Fruit fly (Drosophila melanogaster) whole organism, embryonic: ENCODE data around the gene Tim8.

Source experiments
- C15 ChIP-seq: fragments of 200-800 bp; sonication (Bioruptor generic); IDR thresholded peaks from 3 replicates; pipeline ENCODE4 v1.3.6; 2022; ENCODE audit warnings: missing biosample characterization, missing genetic modification characterization
- CG10267 ChIP-seq: fragments of 200-800 bp; sonication (Bioruptor generic); optimal IDR thresholded peaks from 2 replicates; lab custom pipeline; 2018; ENCODE audit warnings: missing biosample characterization, mild to moderate bottlenecking, missing genetic modification characterization, moderate library complexity
- CG10431 ChIP-seq: fragments of 200-800 bp; sonication (Bioruptor generic); optimal IDR thresholded peaks from 3 replicates; lab custom pipeline; 2018; ENCODE audit warnings: missing biosample characterization, mild to moderate bottlenecking, missing genetic modification characterization
- CG10979 ChIP-seq: fragments of 200-800 bp; sonication (Bioruptor generic); optimal IDR thresholded peaks from 2 replicates; lab custom pipeline; 2018; ENCODE audit warnings: missing biosample characterization, mild to moderate bottlenecking, missing genetic modification characterization, moderate library complexity
- CG11560 ChIP-seq: fragments of 200-800 bp; sonication (Bioruptor generic); IDR thresholded peaks from 3 replicates; pipeline ENCODE4 v1.3.6; 2022; ENCODE audit warnings: missing biosample characterization, missing genetic modification characterization
- CG1233 ChIP-seq: fragments of 200-800 bp; sonication (Bioruptor generic); optimal IDR thresholded peaks from 4 replicates; lab custom pipeline; 2018; ENCODE audit warnings: missing biosample characterization, mild to moderate bottlenecking, missing genetic modification characterization
- CG14441 ChIP-seq: fragments of 200-800 bp; sonication (Bioruptor generic); IDR thresholded peaks from 2 replicates; pipeline ENCODE4 v1.3.6; 2022; ENCODE audit warnings: missing biosample characterization, missing genetic modification characterization
- CG1603 ChIP-seq: fragments of 200-800 bp; sonication (Bioruptor generic); optimal IDR thresholded peaks from 2 replicates; lab custom pipeline; 2019; ENCODE audit warnings: missing biosample characterization, mild to moderate bottlenecking, missing genetic modification characterization, moderate library complexity
- CG31441 ChIP-seq: fragments of 200-800 bp; sonication (Bioruptor generic); IDR thresholded peaks from 2 replicates; pipeline ENCODE4 v1.3.6; 2022; ENCODE audit warnings: missing biosample characterization, missing genetic modification characterization
- CG3163 ChIP-seq: fragments of 200-800 bp; sonication (Bioruptor generic); optimal IDR thresholded peaks from 3 replicates; lab custom pipeline; 2016; ENCODE audit warnings: missing biosample characterization, missing genetic modification characterization
- CG33213 ChIP-seq: fragments of 200-800 bp; sonication (Bioruptor generic); optimal IDR thresholded peaks from 3 replicates; lab custom pipeline; 2016; ENCODE audit warnings: missing biosample characterization, missing genetic modification characterization
- CG34422 ChIP-seq: fragments of 200-800 bp; sonication (Bioruptor generic); IDR thresholded peaks from 3 replicates; pipeline ENCODE4 v1.3.6; 2022; ENCODE audit warnings: missing biosample characterization, missing genetic modification characterization
- CG3847 ChIP-seq: fragments of 200-800 bp; sonication (Bioruptor generic); IDR thresholded peaks from 2 replicates; pipeline ENCODE4 v1.3.6; 2022; ENCODE audit warnings: missing biosample characterization, missing genetic modification characterization
- CG6272 ChIP-seq: fragments of 200-800 bp; sonication (Bioruptor generic); IDR thresholded peaks from 2 replicates; pipeline ENCODE4 v1.3.6; 2022; ENCODE audit warnings: missing biosample characterization, missing genetic modification characterization
- CG7556 ChIP-seq: fragments of 200-800 bp; sonication (Bioruptor generic); optimal IDR thresholded peaks from 2 replicates; lab custom pipeline; 2017; ENCODE audit warnings: missing biosample characterization, mild to moderate bottlenecking, missing genetic modification characterization
- CHES-1-like ChIP-seq: fragments of 200-800 bp; sonication (Bioruptor generic); optimal IDR thresholded peaks from 2 replicates; lab custom pipeline; 2016; ENCODE audit warnings: missing biosample characterization, missing genetic modification characterization
- Chrac-16 ChIP-seq: fragments of 200-800 bp; sonication (Bioruptor generic); optimal IDR thresholded peaks from 3 replicates; lab custom pipeline; 2016; ENCODE audit warnings: missing biosample characterization, missing genetic modification characterization
- Drgx ChIP-seq: fragments of 200-800 bp; sonication (Bioruptor generic); IDR thresholded peaks from 2 replicates; pipeline ENCODE4 v1.3.6; 2022; ENCODE audit warnings: missing biosample characterization, missing genetic modification characterization
- Gug ChIP-seq: fragments of 200-800 bp; sonication (Bioruptor generic); IDR thresholded peaks from 4 replicates; pipeline ENCODE4 v1.3.6; 2022; ENCODE audit warnings: missing biosample characterization, missing genetic modification characterization
- HLHmδ ChIP-seq: fragments of 200-800 bp; sonication (Bioruptor generic); optimal IDR thresholded peaks from 2 replicates; lab custom pipeline; 2018; ENCODE audit warnings: missing biosample characterization, mild to moderate bottlenecking, missing genetic modification characterization, moderate library complexity
- Pdp1 ChIP-seq, 2 experiments: fragments of 200-800 bp; sonication (Bioruptor generic); optimal IDR thresholded peaks; 3 replicates each; lab custom pipeline; 2016; ENCODE audit warnings: missing biosample characterization in 2 of 2, missing genetic modification characterization in 2 of 2, mild to moderate bottlenecking in 1 of 2, moderate library complexity in 1 of 2
- Poxn ChIP-seq: fragments of 200-800 bp; sonication (Bioruptor generic); IDR thresholded peaks from 2 replicates; pipeline ENCODE4 v1.3.6; 2022; ENCODE audit warnings: missing biosample characterization, missing genetic modification characterization
- Ptx1 ChIP-seq: fragments of 200-800 bp; sonication (Bioruptor generic); IDR thresholded peaks from 2 replicates; pipeline ENCODE4 v1.3.6; 2022; ENCODE audit warnings: missing biosample characterization, missing genetic modification characterization
- Sry-β ChIP-seq: fragments of 200-800 bp; sonication (Bioruptor generic); optimal IDR thresholded peaks from 2 replicates; lab custom pipeline; 2018; ENCODE audit warnings: missing biosample characterization, mild to moderate bottlenecking, missing genetic modification characterization, moderate library complexity
- Ssrp ChIP-seq: fragments of 200-800 bp; sonication (Bioruptor generic); optimal IDR thresholded peaks from 2 replicates; lab custom pipeline; 2018; ENCODE audit warnings: missing biosample characterization, mild to moderate bottlenecking, missing genetic modification characterization, moderate library complexity
- YL-1 ChIP-seq: fragments of 200-800 bp; sonication (Bioruptor generic); optimal IDR thresholded peaks from 3 replicates; lab custom pipeline; 2017; ENCODE audit warnings: missing biosample characterization, mild to moderate bottlenecking, missing genetic modification characterization
- ab ChIP-seq: fragments of 200-800 bp; sonication (Bioruptor generic); optimal IDR thresholded peaks from 2 replicates; lab custom pipeline; 2016; ENCODE audit warnings: missing biosample characterization, missing genetic modification characterization
- bcd ChIP-seq: fragments of 200-800 bp; sonication (Bioruptor generic); optimal IDR thresholded peaks from 2 replicates; lab custom pipeline; 2017; ENCODE audit warnings: missing biosample characterization, mild to moderate bottlenecking, missing genetic modification characterization
- btn ChIP-seq: fragments of 200-800 bp; sonication (Bioruptor generic); optimal IDR thresholded peaks from 2 replicates; lab custom pipeline; 2016; ENCODE audit warnings: missing biosample characterization, missing genetic modification characterization
- cad ChIP-seq: fragments of >200 bp; optimal IDR thresholded peaks from 2 replicates; lab custom pipeline; 2017; ENCODE audit warnings: missing biosample characterization, missing genetic modification characterization
- dm ChIP-seq: fragments of 200-800 bp; sonication (Bioruptor generic); optimal IDR thresholded peaks from 3 replicates; lab custom pipeline; 2016; ENCODE audit warnings: missing biosample characterization, missing genetic modification characterization
- emc ChIP-seq: fragments of 200-800 bp; sonication (Bioruptor generic); optimal IDR thresholded peaks from 2 replicates; lab custom pipeline; 2016; ENCODE audit warnings: missing biosample characterization, missing genetic modification characterization
- kay ChIP-seq: fragments of 200-800 bp; sonication (Bioruptor generic); optimal IDR thresholded peaks from 2 replicates; lab custom pipeline; 2016; ENCODE audit warnings: missing biosample characterization, missing genetic modification characterization
- lilli ChIP-seq: fragments of 200-800 bp; sonication (Bioruptor generic); optimal IDR thresholded peaks from 3 replicates; lab custom pipeline; 2016; ENCODE audit warnings: missing biosample characterization, missing genetic modification characterization
- pb ChIP-seq: fragments of 200-800 bp; sonication (Bioruptor generic); optimal IDR thresholded peaks from 3 replicates; lab custom pipeline; 2016; ENCODE audit warnings: missing biosample characterization, missing genetic modification characterization
- sens ChIP-seq: fragments of 200-800 bp; sonication (Bioruptor generic); peaks from one replicate; lab custom pipeline; 2016; ENCODE audit warnings: missing biosample characterization, missing genetic modification characterization
- sug ChIP-seq: fragments of 200-800 bp; optimal IDR thresholded peaks from 2 replicates; lab custom pipeline; 2019; ENCODE audit warnings: missing biosample characterization, mild to moderate bottlenecking, missing genetic modification characterization, moderate library complexity
- tll ChIP-seq, 2 experiments: fragments of 200-800 bp in 1 of 2; fragments of >200 bp in 1 of 2; sonication (Bioruptor generic) in 1 of 2; optimal IDR thresholded peaks; 2 replicates each; lab custom pipeline; 2017 to 2019; ENCODE audit warnings: missing biosample characterization in 2 of 2, missing genetic modification characterization in 2 of 2, mild to moderate bottlenecking in 1 of 2, moderate library complexity in 1 of 2
- zen2 ChIP-seq: fragments of 200-800 bp; sonication (Bioruptor generic); IDR thresholded peaks from 3 replicates; pipeline ENCODE4 v1.3.6; 2022; ENCODE audit warnings: missing biosample characterization, missing genetic modification characterization; ENCODE audit not compliant: partially characterized antibody

Gene Tim8

DNA sequence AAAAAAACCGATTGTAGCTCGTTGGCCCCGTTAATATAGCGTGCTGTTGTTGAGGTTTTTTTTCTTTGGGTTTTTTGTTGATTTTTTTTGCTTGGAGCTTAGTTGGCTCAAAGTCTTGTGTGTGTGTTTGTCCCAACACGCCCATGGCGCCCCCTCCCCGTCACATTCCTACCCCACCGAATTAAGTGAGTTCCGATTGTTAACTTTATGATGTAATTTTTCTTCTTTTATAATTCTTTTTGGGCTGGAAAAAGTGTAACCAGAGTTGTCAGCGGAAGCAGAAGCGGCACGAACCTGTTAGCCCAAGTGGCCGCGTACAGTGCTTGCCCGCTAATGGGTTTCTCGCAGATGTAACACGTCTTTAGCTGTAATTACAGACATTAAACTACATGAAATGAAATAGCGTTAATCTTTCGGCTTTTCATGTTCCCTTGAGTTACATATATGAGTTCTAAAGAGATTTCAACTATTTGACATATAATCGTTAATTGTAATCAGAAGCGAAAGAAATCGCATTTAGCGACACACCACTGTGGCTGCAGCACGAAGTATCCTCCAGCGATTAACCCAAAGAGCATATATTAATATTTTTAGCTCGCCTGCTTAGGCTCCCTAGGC lies 24.9 kb downstream of the Tim8 start (continued):
- TF ChIP-seq YL-1 (GFP tag; lab: Kevin White, UChicago) (no peak), cad (GFP tag; lab: Kevin White, UChicago) (no peak), sug (peak; percentile 24), Pdp1 (GFP tag; optimal IDR thresholded peaks at IDR 0.05; lab: Kevin White, UChicago) (peak in 1 of 2 experiments; percentile 61), Gug (GFP tag; lab: Robert Waterston, UW) (no peak), CG10267 (tag; lab: Kevin White, UChicago) (no peak), CG6272 (no peak), ab (GFP tag; lab: Kevin White, UChicago) (no peak), CG3847 (GFP tag; lab: Robert Waterston, UW) (no peak)

DNA sequence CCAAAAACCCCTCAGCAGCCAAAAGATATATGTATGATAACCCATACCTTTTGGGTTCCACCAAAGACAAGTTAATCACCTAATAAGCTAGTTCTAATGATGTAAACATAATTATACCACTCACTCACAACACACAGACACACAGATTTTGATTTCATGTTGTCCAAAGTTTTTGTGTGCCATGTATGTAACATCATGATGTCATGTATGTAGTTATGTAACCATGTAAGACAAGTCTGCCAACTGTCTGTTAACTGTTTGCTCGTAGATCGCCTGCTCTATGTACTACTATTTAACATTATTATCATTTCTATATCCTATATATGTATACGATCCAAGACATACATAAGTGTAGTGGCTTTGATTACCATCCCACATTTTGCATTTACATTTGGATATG lies 36.0 kb downstream of the Tim8 start:
- TF ChIP-seq kay (GFP tag; lab: Kevin White, UChicago), result no peak
- peak; percentile 94 for TF ChIP-seq CG10431 (GFP tag; lab: Kevin White, UChicago)
- TF ChIP-seq CG1603, result no peak
- no peak for TF ChIP-seq CG14441 (GFP tag; lab: Robert Waterston, UW)
- TF ChIP-seq Ptx1 (GFP tag; lab: Robert Waterston, UW), result no peak
- peak; percentile 43 for TF ChIP-seq sens (GFP tag; lab: Kevin White, UChicago)
- TF ChIP-seq, all 482 proteins: peak for 2

DNA sequence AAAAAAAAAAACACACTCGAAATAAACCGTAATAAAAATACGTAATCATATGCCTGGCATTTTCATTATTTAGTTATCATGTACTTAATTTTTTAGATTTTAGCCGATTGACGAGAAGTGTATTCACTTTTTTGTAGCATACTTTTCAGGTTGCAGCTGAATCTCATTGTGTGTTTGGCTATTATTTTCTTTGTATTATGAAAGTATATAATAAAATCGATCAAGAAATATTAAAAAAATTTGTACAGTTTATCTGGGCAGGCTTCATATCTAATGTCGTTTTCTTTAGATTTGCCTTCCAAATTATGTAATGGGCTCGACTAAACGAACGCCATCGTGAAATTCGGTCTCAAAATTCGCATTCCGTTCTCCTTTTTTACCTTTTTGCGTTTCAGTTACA lies 41.4 kb downstream of the Tim8 start, which contains the start of gene CG15196:
Gene CG15196, plus strand, starts transcription at position 301 of the 400 bp plus-strand sequence.
- TF ChIP-seq pb (GFP tag; lab: Kevin White, UChicago) (no peak), zen2 (GFP tag; lab: Robert Waterston, UW) (no peak), CHES-1-like (GFP tag; lab: Kevin White, UChicago) (no peak), CG1233 (no peak), Drgx (GFP tag; lab: Robert Waterston, UW) (no peak), btn (GFP tag; lab: Kevin White, UChicago) (no peak), Poxn (GFP tag; lab: Robert Waterston, UW) (no peak), Sry-β (GFP tag; lab: Kevin White, UChicago) (no peak), dm (GFP tag; lab: Kevin White, UChicago) (no peak), CG6272 (no peak), CG3163 (no peak)

DNA sequence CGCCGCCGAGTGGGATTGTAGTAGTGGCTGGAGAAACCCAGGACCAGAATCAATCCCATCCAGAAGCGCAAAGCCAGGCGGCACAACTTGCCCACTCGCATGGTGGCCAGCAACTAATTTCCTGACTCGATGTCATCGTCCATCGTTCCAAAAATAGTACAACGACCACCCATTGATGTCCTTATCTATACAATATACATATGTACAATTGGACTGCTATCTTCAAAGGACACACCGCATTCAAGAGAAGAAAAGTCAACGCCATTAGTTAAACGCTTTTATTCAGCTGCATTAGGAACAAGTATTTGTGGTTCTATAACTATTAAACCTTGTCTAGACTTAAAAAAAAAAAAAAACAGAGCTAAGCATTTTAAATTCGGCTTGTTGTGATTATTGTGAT lies 44.8 kb downstream of the Tim8 start, which contains the start of gene Gr10b:
Gene Gr10b, minus strand, starts transcription at position 101 of the 400 bp plus-strand sequence.
- no peak for TF ChIP-seq Poxn (GFP tag; lab: Robert Waterston, UW)
- TF ChIP-seq CG11560 (tag; lab: Robert Waterston, UW), result no peak
- no peak for TF ChIP-seq HLHmδ
- no peak for TF ChIP-seq tll (GFP tag; optimal IDR thresholded peaks at IDR 0.05; lab: Kevin White, UChicago)
- TF ChIP-seq CG34422 (GFP tag; lab: Robert Waterston, UW), result no peak
- TF ChIP-seq bcd (GFP tag; lab: Kevin White, UChicago), result no peak
- no peak for TF ChIP-seq CG10979 (tag; lab: Kevin White, UChicago)

DNA sequence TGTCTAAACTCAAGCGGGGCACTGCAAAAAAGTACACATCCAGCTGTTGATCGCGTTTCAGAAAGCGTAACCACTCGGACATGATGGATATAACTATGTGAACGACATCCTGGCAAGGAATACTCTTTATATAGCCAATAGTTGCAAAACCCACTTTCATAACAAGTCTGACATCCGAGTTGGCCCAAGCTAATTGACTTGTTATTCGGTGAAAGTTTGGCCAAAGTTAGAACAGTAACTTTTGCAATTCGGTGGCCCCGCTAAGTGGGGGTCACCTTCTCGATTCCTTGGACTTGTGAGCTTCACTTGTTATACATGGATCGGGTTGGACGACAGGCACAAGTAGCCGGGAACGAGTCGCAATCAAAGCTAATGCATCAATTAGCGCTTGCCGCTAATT lies 49.1 kb downstream of the Tim8 start, which contains the start of the genes Gr10a and Or10a:
Gene Gr10a, minus strand, starts transcription at position 101 of the 400 bp plus-strand sequence.
Gene Or10a, minus strand, starts transcription at position 101 of the 400 bp plus-strand sequence.
- no peak for TF ChIP-seq CG33213 (GFP tag; lab: Kevin White, UChicago)
- no peak for TF ChIP-seq emc (GFP tag; lab: Kevin White, UChicago)
- no peak for TF ChIP-seq CG7556 (GFP tag; lab: Kevin White, UChicago)
- no peak for TF ChIP-seq C15 (GFP tag; lab: Robert Waterston, UW)
- TF ChIP-seq CG31441 (GFP tag; lab: Robert Waterston, UW), result no peak
- no peak for TF ChIP-seq Chrac-16 (GFP tag; lab: Kevin White, UChicago)
- no peak for TF ChIP-seq Ssrp
- TF ChIP-seq lilli (GFP tag; lab: Kevin White, UChicago), result no peak
